Worm (Caenorhabditis elegans): ENCODE data around the gene npr-6.

The npr-6 gene

DNA sequence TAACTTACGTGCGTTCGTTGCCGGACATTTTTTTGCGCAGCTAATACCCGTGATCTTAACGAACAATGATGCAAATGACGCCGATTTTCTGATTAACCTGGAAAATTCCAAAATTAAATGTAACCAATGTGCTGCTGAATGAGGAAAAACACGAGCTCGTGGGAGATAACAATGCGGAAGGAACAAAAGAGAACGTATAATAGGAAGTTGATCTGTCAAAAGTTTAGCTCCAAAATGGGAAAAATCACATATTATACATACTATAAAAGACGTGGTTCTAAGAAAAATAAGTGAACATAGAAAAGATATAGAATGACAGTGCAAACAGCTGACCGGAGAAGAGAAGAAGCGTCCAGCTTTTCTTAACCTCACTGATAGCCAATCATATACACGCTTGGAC is 32.8 kb downstream of the npr-6 start, which contains the start of gene C14H10.2:
Gene C14H10.2 (minus strand): TSS at position 101 of the 400 bp plus-strand sequence.
- no peak for TF ChIP-seq sea-2 (GFP tag; IDR thresholded peaks at IDR 0.05)
- no peak for TF ChIP-seq ceh-58 (GFP tag; IDR thresholded peaks at IDR 0.05)
- TF ChIP-seq dox-1 (GFP tag; IDR thresholded peaks at IDR 0.05) = no peak
- no peak for TF ChIP-seq atf-7 (tag; optimal IDR thresholded peaks at IDR 0.05)
- no peak for TF ChIP-seq mcd-1 (GFP tag; IDR thresholded peaks at IDR 0.05)
- no peak for TF ChIP-seq dpff-1 (tag; optimal IDR thresholded peaks at IDR 0.05)
- TF ChIP-seq zfh-2 (GFP tag; conservative IDR thresholded peaks at IDR 0.05) = no peak
- TF ChIP-seq hsf-1 (GFP tag; IDR thresholded peaks at IDR 0.05) = no peak
- no peak for TF ChIP-seq mxl-1 (tag; optimal IDR thresholded peaks at IDR 0.05)
- no peak for TF ChIP-seq gei-17 (GFP tag; optimal IDR thresholded peaks at IDR 0.05)
- TF ChIP-seq mel-28 (tag; optimal IDR thresholded peaks at IDR 0.05; ENCODE audit: borderline replicate concordance) = no peak
- TF ChIP-seq let-526 (GFP tag; IDR thresholded peaks at IDR 0.05) = no peak
- TF ChIP-seq lir-1 (GFP tag; conservative IDR thresholded peaks at IDR 0.05) = no peak
- no peak for TF ChIP-seq K12H6.12 (tag; optimal IDR thresholded peaks at IDR 0.05)
- no peak for TF ChIP-seq ztf-18 (tag; optimal IDR thresholded peaks at IDR 0.05)
- TF ChIP-seq hmg-20 (GFP tag; IDR thresholded peaks at IDR 0.05) = no peak
- TF ChIP-seq lin-35 (GFP tag; optimal IDR thresholded peaks at IDR 0.05) = no peak
- no peak for TF ChIP-seq lsl-1 (GFP tag; optimal IDR thresholded peaks at IDR 0.05)
- no peak for TF ChIP-seq nfya-1 (tag; optimal IDR thresholded peaks at IDR 0.05; ENCODE audit: borderline replicate concordance, insufficient read depth)

DNA sequence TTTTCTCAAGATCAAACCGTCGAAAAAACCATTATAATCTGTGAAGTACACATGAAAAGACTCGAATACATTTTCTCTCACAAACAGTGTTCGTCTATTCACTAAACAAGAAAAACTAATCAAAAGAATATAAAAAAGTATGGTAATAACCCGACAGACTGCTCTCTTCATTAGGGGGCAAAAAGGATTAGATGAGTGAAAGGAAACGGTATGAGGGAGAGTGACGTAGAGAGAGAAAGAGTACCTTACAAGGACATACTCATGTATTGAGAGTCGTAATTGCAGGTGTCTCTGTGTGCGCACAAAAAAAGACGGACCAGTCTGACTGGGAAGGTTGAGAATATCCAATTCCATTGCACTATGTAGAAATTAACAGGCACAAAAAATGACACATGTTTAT is 35.8 kb downstream of the npr-6 start:
- TF ChIP-seq B0035.1 (tag; optimal IDR thresholded peaks at IDR 0.05) (no peak), akir-1 (GFP tag; optimal IDR thresholded peaks at IDR 0.05) (no peak), dox-1 (GFP tag; IDR thresholded peaks at IDR 0.05) (no peak)

DNA sequence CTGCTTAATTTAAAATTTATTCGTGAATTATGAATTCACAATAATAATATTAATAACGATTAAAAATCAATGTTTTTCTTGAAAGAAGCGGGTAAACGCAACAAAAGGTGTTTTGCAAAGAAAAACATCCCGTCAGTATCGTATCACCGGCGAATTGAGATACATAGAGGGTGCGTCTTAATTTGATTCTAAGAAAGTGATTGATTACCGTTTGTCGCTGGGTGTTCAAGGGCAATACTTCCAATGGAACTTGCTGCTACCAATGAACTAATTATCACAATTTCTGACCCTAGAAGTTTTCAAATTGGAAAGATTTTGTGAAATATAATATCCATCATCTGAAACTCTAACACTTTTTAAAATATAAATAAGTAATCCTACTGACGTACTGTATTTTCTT is 39.9 kb downstream of the npr-6 start:
- no peak for TF ChIP-seq ztf-18 (tag; optimal IDR thresholded peaks at IDR 0.05)
- no peak for TF ChIP-seq cebp-1 (GFP tag; IDR thresholded peaks at IDR 0.05)
- no peak for TF ChIP-seq cebp-1 (tag; optimal IDR thresholded peaks at IDR 0.05)
- TF ChIP-seq B0035.1 (tag; optimal IDR thresholded peaks at IDR 0.05) = no peak
- no peak for TF ChIP-seq snpc-1.3 (tag; optimal IDR thresholded peaks at IDR 0.05; ENCODE audit: insufficient read depth)
- TF ChIP-seq madf-10 (tag; optimal IDR thresholded peaks at IDR 0.05) = no peak
- no peak for TF ChIP-seq T07F8.4 (tag; optimal IDR thresholded peaks at IDR 0.05)

DNA sequence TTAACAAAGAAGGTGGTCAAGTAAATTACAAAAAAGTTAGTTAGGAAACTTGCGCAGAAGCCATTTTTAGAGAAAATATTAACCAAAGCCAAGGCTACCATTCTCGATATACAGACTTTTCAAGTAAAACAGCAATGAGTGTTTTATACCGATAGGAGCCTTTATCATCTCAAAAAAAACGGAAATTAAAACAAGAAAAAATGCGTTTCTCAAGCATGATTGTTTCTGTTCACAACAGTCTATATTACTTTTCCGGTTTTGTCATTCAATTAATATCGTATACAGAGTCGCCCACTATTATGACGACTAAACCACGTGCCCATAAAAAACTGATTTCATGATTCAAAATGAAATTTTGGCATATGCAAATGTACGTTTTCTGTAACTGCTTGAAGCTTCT is 44.6 kb downstream of the npr-6 start, which contains the start of gene str-74:
Gene str-74 (minus strand): TSS at position 101 of the 400 bp plus-strand sequence.
- TF ChIP-seq repo-1 (tag; optimal IDR thresholded peaks at IDR 0.05) (no peak), C06A6.2 (GFP tag; conservative IDR thresholded peaks at IDR 0.05) (no peak), hrde-1 (tag; optimal IDR thresholded peaks at IDR 0.05; ENCODE audit: borderline replicate concordance) (no peak), snpc-4 (GFP tag; optimal IDR thresholded peaks at IDR 0.05) (no peak), snpc-4 (tag; optimal IDR thresholded peaks at IDR 0.05) (no peak), F33H1.4 (GFP tag; IDR thresholded peaks at IDR 0.05) (no peak), madf-6 (GFP tag; IDR thresholded peaks at IDR 0.05) (no peak), zfh-2 (GFP tag; conservative IDR thresholded peaks at IDR 0.05) (no peak), hlh-12 (tag; optimal IDR thresholded peaks at IDR 0.05) (no peak), bed-2 (GFP tag; IDR thresholded peaks at IDR 0.05) (no peak), lin-40 (tag; optimal IDR thresholded peaks at IDR 0.05) (no peak), F55B11.4 (tag; optimal IDR thresholded peaks at IDR 0.05; ENCODE audit: borderline replicate concordance, insufficient read depth) (no peak), Y53F4B.3 (GFP tag; IDR thresholded peaks at IDR 0.05) (no peak), Y53G8AR.9 (GFP tag; conservative IDR thresholded peaks at IDR 0.05) (no peak), snpc-3.4 (tag; optimal IDR thresholded peaks at IDR 0.05) (no peak), ztf-18 (tag; optimal IDR thresholded peaks at IDR 0.05) (no peak), Y79H2A.3 (GFP tag; conservative IDR thresholded peaks at IDR 0.05) (no peak), aptf-2 (GFP tag; conservative IDR thresholded peaks at IDR 0.05) (no peak), K12H6.12 (tag; optimal IDR thresholded peaks at IDR 0.05) (no peak)

All from whole organism, young adult.